Fruit fly (Drosophila melanogaster): Measurements from ENCODE around the gene Pgant5.
A peak's percentile ranks its signal among the peaks of the same experiment; 100 is the strongest.

Gene Pgant5

DNA sequence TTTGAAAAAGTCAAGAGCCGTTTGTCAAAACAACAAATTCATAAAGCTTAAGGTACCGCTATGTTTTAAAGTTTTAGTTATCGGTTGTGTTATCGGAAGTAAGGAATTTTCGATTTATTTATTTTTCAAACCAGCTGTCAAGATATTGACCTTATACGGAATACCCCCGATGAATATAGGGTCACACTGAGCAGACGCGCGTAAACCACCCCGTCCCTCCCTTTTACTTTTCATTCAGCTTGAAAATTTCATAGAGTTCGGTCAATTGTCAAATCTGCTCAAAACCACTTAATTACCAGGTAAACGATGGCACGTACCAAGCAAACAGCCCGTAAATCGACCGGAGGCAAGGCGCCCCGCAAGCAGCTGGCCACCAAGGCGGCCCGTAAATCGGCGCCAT lies 38.4 kb downstream of the Pgant5 start, which contains the start of the genes CG14036 and His3.3A (continued):
- TF ChIP-seq dmrt11E (tag; optimal IDR thresholded peaks at IDR 0.05) (peak; percentile 11), eyg (GFP tag; optimal IDR thresholded peaks at IDR 0.05) (no peak), CG7963 (GFP tag; IDR thresholded peaks at IDR 0.05; ENCODE audit: partially characterized antibody) (0 out of 3 replicates have a peak, but pooled peaks have one; percentile 20), h (optimal IDR thresholded peaks at IDR 0.05) (no peak), ap (GFP tag; IDR thresholded peaks at IDR 0.05) (no peak), Adf1 (GFP tag; IDR thresholded peaks at IDR 0.05) (no peak), ems (GFP tag; optimal IDR thresholded peaks at IDR 0.05) (peak; percentile 50), BEAF-32 (GFP tag; optimal IDR thresholded peaks at IDR 0.05) (peak; percentile 59), CHES-1-like (GFP tag; optimal IDR thresholded peaks at IDR 0.05) (peak; percentile 53), CG2116 (GFP tag; optimal IDR thresholded peaks at IDR 0.05) (peak; percentile 90), stwl (tag; optimal IDR thresholded peaks at IDR 0.05) (peak; percentile 72), seq (GFP tag; IDR thresholded peaks at IDR 0.05) (no peak), CG3281 (GFP tag; optimal IDR thresholded peaks at IDR 0.05) (peak; percentile 56), CG10267 (tag; optimal IDR thresholded peaks at IDR 0.05) (peak; percentile 67), gsb-n (tag; optimal IDR thresholded peaks at IDR 0.05) (no peak), ash1 (GFP tag; optimal IDR thresholded peaks at IDR 0.05) (peak; percentile 13), CG17829 (tag; optimal IDR thresholded peaks at IDR 0.05) (peak; percentile 56), nerfin-1 (tag; optimal IDR thresholded peaks at IDR 0.05) (peak; percentile 20), E2f2 (GFP tag; IDR thresholded peaks at IDR 0.05) (peak; percentile 91), yki (optimal IDR thresholded peaks at IDR 0.05) (no peak), Dp (GFP tag; optimal IDR thresholded peaks at IDR 0.05) (peak; percentile 88), ci (GFP tag; IDR thresholded peaks at IDR 0.05) (peak; percentile 58; the same call in 1 of the 3 replicates), CG14710 (tag; optimal IDR thresholded peaks at IDR 0.05) (peak; percentile 97), usp (GFP tag; optimal IDR thresholded peaks at IDR 0.05) (no peak), CG8924 (tag; optimal IDR thresholded peaks at IDR 0.05) (peak; percentile 49), Sin3A (optimal IDR thresholded peaks at IDR 0.05) (peak; percentile 46), CG30431 (GFP tag; optimal IDR thresholded peaks at IDR 0.05) (no peak), ac (GFP tag; optimal IDR thresholded peaks at IDR 0.05) (no peak), gem (tag; optimal IDR thresholded peaks at IDR 0.05) (peak; percentile 5), CG17361 (GFP tag; IDR thresholded peaks at IDR 0.05) (peak; percentile 40; the same call in 1 of the 3 replicates), Six4 (GFP tag; optimal IDR thresholded peaks at IDR 0.05) (no peak), B-H1 (GFP tag; IDR thresholded peaks at IDR 0.05) (no peak), Dbx (GFP tag; IDR thresholded peaks at IDR 0.05) (0 out of 3 replicates have a peak, but pooled peaks have one; percentile 18), vnd (GFP tag; IDR thresholded peaks at IDR 0.05; ENCODE audit: partially characterized antibody) (no peak; the same call in 2 of the 3 replicates), fd3F (GFP tag; optimal IDR thresholded peaks at IDR 0.05) (no peak), CG18764 (GFP tag; optimal IDR thresholded peaks at IDR 0.05) (no peak), insv (GFP tag; optimal IDR thresholded peaks at IDR 0.05) (peak in 1 of 2 experiments; percentile 14), MESR4 (GFP tag; optimal IDR thresholded peaks at IDR 0.05) (peak; percentile 89), CG8281 (tag; optimal IDR thresholded peaks at IDR 0.05) (no peak), CG3838 (GFP tag; optimal IDR thresholded peaks at IDR 0.05) (no peak), CG7556 (GFP tag; optimal IDR thresholded peaks at IDR 0.05) (no peak), CG16813 (GFP tag; IDR thresholded peaks at IDR 0.05; ENCODE audit: partially characterized antibody) (peak; percentile 69), ato (GFP tag; IDR thresholded peaks at IDR 0.05; ENCODE audit: partially characterized antibody) (0 out of 2 replicates have a peak, but pooled peaks have one; percentile 25), corto (GFP tag; optimal IDR thresholded peaks at IDR 0.05) (no peak), bbx (GFP tag; IDR thresholded peaks at IDR 0.05; ENCODE audit: partially characterized antibody) (peak; percentile 60), sc (optimal IDR thresholded peaks at IDR 0.05) (no peak), sc (GFP tag; optimal IDR thresholded peaks at IDR 0.05) (no peak), cas (GFP tag; IDR thresholded peaks at IDR 0.05) (no peak), NfI (GFP tag; optimal IDR thresholded peaks at IDR 0.05) (no peak), dati (GFP tag; IDR thresholded peaks at IDR 0.05) (no peak), peb (GFP tag; IDR thresholded peaks at IDR 0.05) (no peak), Neu2 (GFP tag; optimal IDR thresholded peaks at IDR 0.05; ENCODE audit: borderline replicate concordance) (no peak)
